Fruit fly (Drosophila melanogaster) S2 (cell line): ENCODE measurements around the gene CG16952.

Experiments used
- CG8478 ChIP-seq: fragments of >200 bp; optimal IDR thresholded peaks from 2 replicates; lab custom pipeline; 2018
- CTCF ChIP-seq, 2 experiments: fragments of >200 bp; optimal IDR thresholded peaks; 2 replicates each; lab custom pipeline; 2018

- TF ChIP-seq CG8478 (lab: Kevin White, UChicago) = no peak
- TF ChIP-seq CTCF (optimal IDR thresholded peaks at IDR 0.05; lab: Kevin White, UChicago) = no peak
These were observed 35.3 kb upstream of the CG16952 start for dm6 chrX:15834594-15835236.
